Worm (Caenorhabditis elegans): Measurements from ENCODE around the gene ccar-1.

- TF ChIP-seq mdl-1 (tag; optimal IDR thresholded peaks at IDR 0.05) (no peak), mab-5 (tag; optimal IDR thresholded peaks at IDR 0.05) (no peak), fos-1 (tag; optimal IDR thresholded peaks at IDR 0.05) (no peak), unc-55 (GFP tag; optimal IDR thresholded peaks at IDR 0.05) (no peak)
Observed at ce11 chrIV:14106274-14106673, 34.9 kb downstream of the ccar-1 start, which contains the start of gene ins-34.
